Worm (Caenorhabditis elegans): Measurements from ENCODE around the gene eif-2D.

Gene eif-2D

DNA sequence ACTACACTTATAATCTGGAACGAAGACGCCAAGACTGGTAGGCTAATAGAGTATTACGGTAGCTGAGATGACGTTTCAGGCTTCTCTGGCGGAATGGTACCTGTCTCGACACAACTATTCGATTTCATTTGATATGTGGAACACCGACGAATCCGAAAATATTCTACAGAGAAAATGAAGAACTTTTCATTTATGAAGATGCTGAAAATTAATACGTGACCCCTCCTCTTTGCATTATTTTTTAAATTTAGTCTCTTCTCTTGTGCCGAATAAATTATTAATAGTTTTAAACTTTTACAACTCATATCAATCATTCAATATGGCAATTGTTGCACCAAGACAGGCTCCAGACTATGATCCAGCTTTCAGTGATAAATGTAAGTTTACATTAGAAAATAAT, 25.5 kb upstream of the eif-2D start, which contains the start of gene C25H3.16:
Gene C25H3.16 (plus strand): TSS at position 301 of the 400 bp plus-strand sequence.
- no peak for TF ChIP-seq unc-62 (GFP tag; optimal IDR thresholded peaks at IDR 0.05)

DNA sequence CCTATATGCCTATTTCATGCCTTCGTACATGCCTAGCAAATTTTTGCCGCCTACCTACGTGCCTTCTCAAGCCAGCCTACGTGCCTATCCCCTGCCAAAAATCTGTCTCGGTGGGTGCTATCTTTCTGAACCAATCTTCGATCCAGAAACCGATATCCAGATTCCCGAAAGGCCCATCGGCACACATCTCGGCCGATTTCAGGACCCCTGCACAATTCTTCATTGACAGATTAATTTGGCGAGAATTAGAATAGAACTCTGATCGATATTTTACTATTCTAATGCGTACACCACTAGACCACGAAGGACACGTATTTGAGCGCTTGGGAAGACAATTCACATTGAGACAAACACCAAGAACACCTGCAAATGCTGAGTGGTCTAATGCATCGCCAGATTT, 24.0 kb upstream of the eif-2D start:
- TF ChIP-seq unc-62 (GFP tag; optimal IDR thresholded peaks at IDR 0.05), result no peak

DNA sequence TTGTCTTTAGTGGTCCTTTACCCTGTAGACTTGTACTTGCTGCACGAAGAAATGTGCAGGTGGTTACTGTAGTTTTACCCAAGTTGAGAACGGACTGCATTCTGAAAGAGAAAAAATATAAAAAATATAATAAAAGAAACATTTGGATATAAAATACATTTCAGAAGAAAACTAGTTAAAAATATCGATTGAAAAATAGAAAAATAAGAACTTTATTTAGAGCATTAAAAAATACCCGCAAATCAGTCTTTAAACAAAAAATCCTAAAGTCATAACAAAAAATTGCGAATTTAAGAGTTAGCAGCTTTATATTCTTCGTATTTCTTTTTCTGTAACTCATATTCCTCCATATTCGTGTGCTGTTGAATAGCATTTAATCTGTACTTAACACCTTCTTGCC, 22.7 kb upstream of the eif-2D start, which contains the start of gene C25H3.7:
Gene C25H3.7 (minus strand): TSS at position 101 of the 400 bp plus-strand sequence.
- no peak for TF ChIP-seq unc-62 (GFP tag; optimal IDR thresholded peaks at IDR 0.05)

DNA sequence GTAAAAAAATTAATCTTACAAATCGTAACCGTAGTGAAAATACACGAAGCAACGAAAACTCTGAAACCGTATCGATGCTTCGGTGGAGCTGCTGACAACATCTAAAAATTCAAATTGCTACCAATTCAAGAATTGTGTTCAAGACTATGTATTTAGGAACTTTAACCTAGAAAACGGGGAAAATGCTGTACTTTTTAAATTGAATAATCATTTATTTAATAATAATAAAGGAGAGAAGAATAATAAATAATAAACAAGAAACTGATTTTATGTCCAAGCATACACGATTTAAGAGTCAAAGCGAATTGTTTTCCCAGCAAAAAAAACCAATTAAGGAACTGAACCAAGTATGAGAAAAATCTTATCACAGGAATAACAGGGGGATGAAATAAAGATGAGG, 21.9 kb upstream of the eif-2D start, which contains the start of gene C25H3.17:
Gene C25H3.17 (minus strand): TSS at position 101 of the 400 bp plus-strand sequence.
- no peak for TF ChIP-seq unc-62 (GFP tag; optimal IDR thresholded peaks at IDR 0.05)

DNA sequence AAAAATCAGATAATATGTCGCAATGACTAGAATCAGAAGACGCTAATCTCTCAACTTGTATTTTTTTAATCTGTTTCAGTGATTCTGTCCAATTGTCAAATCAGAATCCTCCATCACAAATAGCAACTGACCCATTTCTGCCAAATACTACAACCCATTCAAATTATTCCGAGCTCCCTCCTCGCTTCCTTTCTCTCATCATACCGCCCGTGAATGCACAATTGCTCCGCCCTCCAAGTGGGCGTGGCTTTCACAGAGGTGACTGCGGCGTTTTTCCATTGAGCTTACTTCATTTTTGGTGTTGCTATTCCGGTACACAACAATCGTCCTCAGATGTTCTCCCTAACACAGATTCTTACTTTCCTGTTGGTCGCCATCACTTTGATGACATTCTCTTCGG, 10.8 kb upstream of the eif-2D start, which contains the start of gene flp-27:
Gene flp-27 (plus strand): TSS at position 301 of the 400 bp plus-strand sequence.
- TF ChIP-seq unc-62 (GFP tag; optimal IDR thresholded peaks at IDR 0.05), result no peak

DNA sequence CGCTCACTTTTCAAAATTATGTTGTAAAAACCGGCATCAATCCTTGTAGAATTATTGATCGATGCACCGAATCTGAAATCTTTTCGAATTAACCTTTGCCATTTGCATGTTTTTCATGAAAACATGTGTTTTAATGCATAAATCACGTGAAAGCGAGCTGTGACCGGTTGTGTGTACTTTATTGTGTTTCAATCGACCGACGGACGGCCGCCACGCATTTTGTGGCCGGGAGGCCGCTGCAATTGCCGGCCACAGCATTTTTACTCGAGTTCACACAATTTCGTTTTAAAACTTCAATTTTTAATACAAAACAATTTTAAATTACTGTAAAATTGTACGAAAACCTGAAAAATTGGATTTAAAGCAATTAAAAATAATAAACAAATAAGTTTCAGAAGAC, 2.6 kb upstream of the eif-2D start, which contains the start of gene C25H3.11:
Gene C25H3.11 (minus strand): TSS at position 82 of the 400 bp plus-strand sequence.
- TF ChIP-seq unc-62 (GFP tag; optimal IDR thresholded peaks at IDR 0.05), result no peak

DNA sequence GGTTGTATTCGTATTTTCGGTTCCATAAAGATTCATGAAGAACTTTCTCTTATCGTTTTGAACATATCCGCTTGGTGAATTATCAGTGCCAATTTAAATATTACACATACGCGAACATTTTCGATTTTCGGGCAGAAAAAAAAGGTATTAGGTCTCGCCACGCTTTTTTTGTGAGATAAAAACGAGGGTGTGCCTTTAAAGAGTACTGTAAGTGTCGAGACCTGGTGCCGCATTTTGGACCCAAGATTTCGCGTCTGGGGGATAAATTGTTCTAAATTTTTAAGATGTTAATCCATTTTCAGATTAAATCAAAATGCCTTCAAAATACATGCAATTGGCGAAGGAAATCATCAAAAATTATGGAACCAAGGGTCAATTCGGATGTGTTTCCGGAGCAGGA, 2.4 kb downstream of the eif-2D start, which contains the start of gene C25H3.3:
Gene C25H3.3 (plus strand): TSS at position 301 of the 400 bp plus-strand sequence.
- no peak for TF ChIP-seq unc-62 (GFP tag; optimal IDR thresholded peaks at IDR 0.05)

DNA sequence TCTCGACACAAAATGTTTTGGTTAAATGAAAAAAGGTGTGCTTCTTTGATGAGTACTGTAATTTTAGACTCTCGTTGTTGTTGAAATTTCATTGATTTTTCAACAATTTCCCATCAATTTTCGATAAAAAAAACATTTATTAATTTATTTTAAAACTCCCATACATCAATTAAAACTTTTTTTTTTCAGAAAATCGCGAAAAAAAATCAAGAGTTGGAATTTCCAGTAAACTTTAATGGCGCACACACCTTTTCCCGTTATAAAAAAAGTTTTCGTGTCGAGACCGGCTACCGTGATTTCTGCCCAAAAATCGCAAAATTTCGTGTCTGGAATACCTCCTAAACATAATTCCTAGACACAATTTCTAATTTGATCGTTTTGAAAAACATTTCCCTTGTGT, 3.3 kb downstream of the eif-2D start, which contains the start of gene C25H3.14:
Gene C25H3.14 (plus strand): TSS at position 301 of the 400 bp plus-strand sequence.
- no peak for TF ChIP-seq unc-62 (GFP tag; optimal IDR thresholded peaks at IDR 0.05)

DNA sequence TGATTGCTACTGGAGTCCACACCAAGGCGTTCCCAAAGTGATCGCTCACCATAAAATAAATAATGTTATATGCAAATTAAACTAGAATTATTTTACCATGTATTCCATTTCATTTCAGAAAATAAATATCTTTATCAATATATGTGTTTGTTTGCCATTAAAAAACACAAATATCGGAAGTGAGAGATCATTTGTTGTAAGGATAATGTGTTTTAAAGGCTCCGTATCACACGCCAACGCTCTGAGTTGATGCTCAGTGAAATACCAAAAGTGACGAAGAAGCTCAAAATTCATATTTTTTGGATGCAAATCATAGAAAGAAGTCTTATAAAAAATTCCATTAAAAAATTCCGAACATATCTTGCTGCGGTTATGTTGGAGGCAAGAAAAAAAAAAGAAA, 4.7 kb downstream of the eif-2D start:
- TF ChIP-seq unc-62 (GFP tag; optimal IDR thresholded peaks at IDR 0.05), result no peak

DNA sequence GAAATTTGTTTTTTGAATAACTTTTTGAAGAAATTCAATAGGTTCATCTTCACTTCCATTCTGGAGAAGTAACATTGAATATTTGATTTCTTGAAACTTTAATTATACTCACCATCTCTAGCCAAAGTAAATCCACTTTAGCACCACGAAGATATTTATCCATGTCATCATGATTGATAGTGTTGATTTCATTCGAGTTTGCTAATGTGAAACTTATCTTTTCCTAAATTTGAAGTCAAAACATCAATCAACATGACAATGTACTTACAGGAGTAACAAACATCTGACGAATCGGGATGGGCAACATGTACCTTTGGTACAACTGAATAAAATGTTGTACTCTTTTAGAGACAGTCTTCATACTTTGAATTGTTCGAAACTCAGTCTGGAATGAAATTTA, 5.8 kb downstream of the eif-2D start:
- no peak for TF ChIP-seq unc-62 (GFP tag; optimal IDR thresholded peaks at IDR 0.05)

DNA sequence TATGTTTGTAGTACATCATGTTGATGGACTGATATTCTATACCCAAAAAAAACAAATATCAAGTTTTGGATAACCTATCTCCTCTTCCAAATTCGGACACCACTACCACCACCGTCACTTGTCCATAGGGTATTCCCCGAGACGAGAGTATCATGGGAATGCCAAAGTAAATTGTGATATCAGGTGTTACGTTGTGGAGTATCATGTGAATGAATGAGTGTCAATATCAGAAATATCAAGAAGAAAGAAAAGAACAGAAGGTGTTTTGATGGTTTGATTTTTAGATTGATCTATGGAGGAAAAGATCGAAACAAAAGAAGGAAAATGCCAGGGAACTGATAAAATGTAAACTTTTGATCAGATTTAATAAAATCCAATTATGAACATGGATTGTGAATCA, 6.7 kb downstream of the eif-2D start:
- no peak for TF ChIP-seq unc-62 (GFP tag; optimal IDR thresholded peaks at IDR 0.05)

DNA sequence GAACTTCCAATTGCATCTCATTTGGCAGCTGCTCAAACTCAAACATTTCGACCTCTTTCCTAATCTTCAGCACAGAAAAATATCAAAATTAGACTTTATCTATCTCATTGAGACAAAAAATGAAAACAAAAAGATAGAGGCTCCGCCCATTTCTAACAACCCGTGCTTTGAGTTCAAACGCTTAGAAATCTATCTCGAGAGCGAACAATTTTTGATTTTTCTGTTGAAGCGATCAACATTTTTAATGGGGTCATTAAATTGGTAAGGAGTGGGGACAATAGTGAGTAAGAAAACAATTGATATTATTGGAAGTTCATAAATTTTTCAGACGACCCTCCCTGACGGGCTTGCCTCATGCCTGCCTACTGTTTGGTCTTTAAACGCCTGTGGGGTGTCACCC, 7.3 kb downstream of the eif-2D start, which contains the start of the genes C25H3.10 and C25H3.1:
Gene C25H3.10 (minus strand): TSS at position 101 of the 400 bp plus-strand sequence.
Gene C25H3.1 (plus strand): TSS at position 203 of the 400 bp plus-strand sequence.
- no peak for TF ChIP-seq unc-62 (GFP tag; optimal IDR thresholded peaks at IDR 0.05)

DNA sequence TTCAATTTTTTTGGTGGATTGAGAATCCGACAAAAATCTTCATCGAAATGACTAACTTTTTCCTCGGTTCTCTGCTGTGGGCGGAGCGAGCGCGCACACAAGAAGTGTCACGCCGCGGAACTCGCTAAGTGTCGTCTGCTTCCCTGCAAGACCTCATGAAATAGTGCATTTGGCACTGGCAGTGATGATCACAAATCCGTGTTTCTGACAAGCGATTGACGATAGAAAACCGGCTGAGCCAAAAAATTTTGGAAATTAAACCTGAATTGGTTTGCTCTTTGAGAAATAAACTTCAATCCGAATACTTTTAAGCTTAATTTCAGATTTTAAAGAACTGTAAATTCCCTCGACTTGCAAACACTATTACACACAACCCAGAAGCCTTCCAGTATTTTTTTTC, 10.0 kb downstream of the eif-2D start:
- no peak for TF ChIP-seq unc-62 (GFP tag; optimal IDR thresholded peaks at IDR 0.05)

DNA sequence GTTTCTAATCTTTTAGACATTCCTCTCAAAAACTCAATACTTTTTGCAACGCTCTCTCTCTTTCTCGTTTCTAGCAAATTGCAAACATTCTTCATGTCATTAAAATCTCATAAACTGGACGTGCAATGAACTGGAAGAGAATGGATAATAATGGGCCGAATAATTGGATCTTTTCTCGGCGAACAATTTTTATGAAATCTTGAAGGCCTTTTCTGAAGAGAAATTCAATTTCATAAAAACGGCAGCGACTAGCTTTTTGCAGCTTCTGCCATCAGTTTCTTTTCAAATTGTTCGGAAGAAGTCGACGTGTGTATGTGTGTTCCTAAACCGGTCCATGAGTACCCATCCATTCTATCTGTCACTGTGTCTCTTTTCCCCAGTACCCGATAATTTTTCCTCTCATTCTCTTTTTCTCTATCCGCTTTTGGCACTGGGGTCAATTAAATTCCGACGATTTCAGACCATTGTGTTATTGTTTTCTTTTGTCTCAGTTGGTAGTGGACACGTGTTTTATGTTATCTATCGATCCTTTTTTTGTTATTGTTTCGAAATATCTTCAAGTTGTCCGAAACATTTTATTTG, 11.2 kb downstream of the eif-2D start:
- TF ChIP-seq unc-62 (GFP tag; optimal IDR thresholded peaks at IDR 0.05), result no peak

DNA sequence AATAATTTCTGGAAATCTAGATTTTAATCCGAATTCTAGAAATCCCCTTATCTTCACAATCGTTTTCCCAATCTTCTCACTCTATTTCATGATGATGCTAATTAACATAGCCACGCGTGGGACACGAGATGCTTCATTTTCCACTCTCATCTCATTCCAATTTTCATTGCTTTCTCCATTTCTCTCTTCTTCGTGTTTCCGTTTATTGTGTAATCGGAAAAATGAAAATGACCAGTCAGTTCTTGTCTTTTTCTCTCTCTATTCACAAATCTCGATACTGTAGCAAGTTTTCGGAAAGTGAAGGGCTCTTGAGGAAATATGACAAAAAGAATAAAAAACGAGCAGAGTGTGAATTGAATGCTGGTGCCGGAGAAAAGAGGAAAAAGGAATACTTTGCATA, 13.0 kb downstream of the eif-2D start:
- TF ChIP-seq unc-62 (GFP tag; optimal IDR thresholded peaks at IDR 0.05), result no peak

DNA sequence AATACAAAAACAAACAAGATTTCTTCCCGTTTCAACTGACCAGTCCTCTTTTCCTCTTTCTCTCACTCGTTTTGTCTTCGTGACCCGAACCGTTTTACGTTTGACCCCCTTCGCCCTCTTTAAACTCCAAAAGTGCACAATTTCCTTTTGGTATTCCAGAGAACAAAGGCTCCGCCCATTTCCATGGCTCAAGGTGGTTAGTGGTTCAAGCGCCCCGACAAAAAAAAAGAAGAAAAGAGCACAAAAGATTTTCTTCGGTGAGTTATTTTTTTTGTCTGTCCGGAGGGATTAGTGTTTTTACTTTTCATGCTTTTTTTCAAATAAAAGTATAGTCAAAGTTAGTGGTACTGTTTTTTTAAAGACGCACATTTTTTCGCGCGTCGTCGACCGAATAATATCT, 16.0 kb downstream of the eif-2D start, which contains the start of gene osta-2:
Gene osta-2 (plus strand): TSS at position 160 of the 400 bp plus-strand sequence.
- TF ChIP-seq unc-62 (GFP tag; optimal IDR thresholded peaks at IDR 0.05), result no peak

DNA sequence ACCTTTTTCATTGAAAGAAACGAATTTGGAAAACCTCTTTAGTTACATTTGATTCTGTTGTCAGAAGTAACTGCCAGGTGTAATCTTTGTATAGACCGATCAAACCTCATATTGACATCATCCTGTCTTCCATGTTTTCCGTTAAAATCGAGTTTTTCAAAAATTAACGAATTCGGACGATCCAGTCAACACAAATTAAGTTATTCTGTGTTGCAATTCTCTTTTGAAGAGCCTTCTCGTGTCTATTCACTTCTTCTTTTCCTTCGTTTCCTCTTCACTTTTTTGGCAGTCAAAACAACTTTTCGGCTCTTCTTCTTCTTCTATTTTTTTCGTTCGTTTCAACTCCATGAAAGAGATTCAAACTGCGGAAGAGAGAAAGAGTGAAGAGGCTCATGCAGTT, 16.6 kb downstream of the eif-2D start:
- no peak for TF ChIP-seq unc-62 (GFP tag; optimal IDR thresholded peaks at IDR 0.05)
